Fruit fly (Drosophila melanogaster) whole organism: ENCODE results near the gene CG14110.

ENCODE experiments used
- CG8478 ChIP-seq: fragments of >200 bp; optimal IDR thresholded peaks from 2 replicates; lab custom pipeline; 2018; ENCODE audit warnings: inconsistent platforms
- EcR ChIP-seq, 2 experiments: fragments of >200 bp; optimal IDR thresholded peaks; 2 replicates each; lab custom pipeline; 2017; ENCODE audit warnings: missing biosample characterization in 2 of 2, missing genetic modification characterization in 2 of 2, missing genetic modification reagents in 2 of 2
- pan ChIP-seq: fragments of >200 bp; optimal IDR thresholded peaks from 2 replicates; lab custom pipeline; 2017
- usp ChIP-seq: fragments of >200 bp; optimal IDR thresholded peaks from 2 replicates; lab custom pipeline; 2017; ENCODE audit warnings: missing biosample characterization, missing genetic modification characterization, mixed read lengths

dm6 chr3L:13406873-13407272 is 22.3 kb downstream of the CG14110 start:
- TF ChIP-seq pan (lab: Kevin White, UChicago) (no peak), CG8478 (lab: Kevin White, UChicago) (no peak), EcR (GFP tag; optimal IDR thresholded peaks at IDR 0.05; lab: Kevin White, UChicago) (no peak), usp (GFP tag; lab: Kevin White, UChicago) (no peak)
